Fruit fly (Drosophila melanogaster): ENCODE data around the gene CG43063.

DNA sequence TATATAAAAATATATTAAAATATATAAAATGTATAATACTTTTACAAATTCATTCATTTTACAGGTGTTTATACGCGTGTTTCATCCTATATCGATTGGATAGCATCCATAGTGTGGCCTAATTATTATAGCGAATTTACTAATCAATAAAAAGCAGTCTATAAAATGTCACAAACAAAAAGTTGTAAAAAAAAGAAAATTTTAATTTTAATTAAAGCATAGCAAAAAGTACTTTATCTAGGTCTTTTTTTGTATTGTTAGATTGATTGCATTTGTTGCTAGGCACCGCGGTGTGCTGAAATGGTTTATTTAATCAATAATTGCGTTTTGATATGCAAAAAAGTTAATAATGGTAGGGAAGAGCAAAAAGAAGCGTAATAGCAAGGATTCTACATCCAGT is 42.2 kb upstream of the CG43063 start, which contains the start of gene CG45122:
- TF ChIP-seq N (GFP tag; optimal IDR thresholded peaks at IDR 0.05), result no peak
- no peak for TF ChIP-seq Abd-B (GFP tag; optimal IDR thresholded peaks at IDR 0.05)
- TF ChIP-seq pan (optimal IDR thresholded peaks at IDR 0.05), result no peak
- no peak for TF ChIP-seq usp (GFP tag; optimal IDR thresholded peaks at IDR 0.05)
- TF ChIP-seq Dfd (GFP tag; optimal IDR thresholded peaks at IDR 0.05), result no peak
- no peak for TF ChIP-seq ey (GFP tag; optimal IDR thresholded peaks at IDR 0.05)
- TF ChIP-seq Sp1 (GFP tag; optimal IDR thresholded peaks at IDR 0.05), result no peak
- no peak for TF ChIP-seq fru (GFP tag; optimal IDR thresholded peaks at IDR 0.05)
- TF ChIP-seq Jra (GFP tag; optimal IDR thresholded peaks at IDR 0.05), result no peak
- TF ChIP-seq GATAd (GFP tag; optimal IDR thresholded peaks at IDR 0.05), result no peak
- no peak for TF ChIP-seq Hr83 (GFP tag; optimal IDR thresholded peaks at IDR 0.05; ENCODE audit: poor library complexity, severe bottlenecking)
- no peak for TF ChIP-seq brk (GFP tag; optimal IDR thresholded peaks at IDR 0.05)
